Fruit fly (Drosophila melanogaster): ENCODE results near the gene GMF.

- no peak for TF ChIP-seq Myc (optimal IDR thresholded peaks at IDR 0.05)
- no peak for TF ChIP-seq h (optimal IDR thresholded peaks at IDR 0.05)
- TF ChIP-seq Sin3A (optimal IDR thresholded peaks at IDR 0.05) = no peak
- TF ChIP-seq insv (optimal IDR thresholded peaks at IDR 0.05) = no peak
- TF ChIP-seq ttk (optimal IDR thresholded peaks at IDR 0.05) = no peak
- no peak for TF ChIP-seq psq (optimal IDR thresholded peaks at IDR 0.05)
These were observed 15.7 kb downstream of the GMF start for dm6 chr2L:16287006-16287601.
